Fruit fly (Drosophila melanogaster): ENCODE data around the gene CG7453.

Gene CG7453

dm6 chrX:19153288-19154130 lies 26.5 kb upstream of the CG7453 start (continued):
- peak; percentile 88 for TF ChIP-seq kay (GFP tag; optimal IDR thresholded peaks at IDR 0.05)
- no peak for TF ChIP-seq gfzf (GFP tag; optimal IDR thresholded peaks at IDR 0.05)
- TF ChIP-seq ci (GFP tag; IDR thresholded peaks at IDR 0.05) = peak; percentile 78
- peak; percentile 94 for TF ChIP-seq chinmo (GFP tag; IDR thresholded peaks at IDR 0.05; ENCODE audit: partially characterized antibody)
- no peak for TF ChIP-seq Sry-β (GFP tag; optimal IDR thresholded peaks at IDR 0.05)
- peak; percentile 40 for TF ChIP-seq mirr (GFP tag; optimal IDR thresholded peaks at IDR 0.05)
- no peak for TF ChIP-seq dm (GFP tag; optimal IDR thresholded peaks at IDR 0.05)
- peak; percentile 4 for TF ChIP-seq Side (GFP tag; optimal IDR thresholded peaks at IDR 0.05)
- no peak for TF ChIP-seq esg (GFP tag; conservative IDR thresholded peaks at IDR 0.05)
- TF ChIP-seq CG2889 (GFP tag; IDR thresholded peaks at IDR 0.05) = no peak
- peak; percentile 24 for TF ChIP-seq abd-A (tag; optimal IDR thresholded peaks at IDR 0.05)
- TF ChIP-seq unc-4 (GFP tag; IDR thresholded peaks at IDR 0.05; ENCODE audit: partially characterized antibody) = 0 out of 2 replicates have a peak, but pooled peaks have one; percentile 21
- no peak for TF ChIP-seq CG11247 (GFP tag; IDR thresholded peaks at IDR 0.05)
- TF ChIP-seq amos (GFP tag; IDR thresholded peaks at IDR 0.05; ENCODE audit: partially characterized antibody) = peak; percentile 44; the same call in 1 of the 2 replicates
- peak; percentile 90 for TF ChIP-seq CG6175 (GFP tag; IDR thresholded peaks at IDR 0.05)
- no peak for TF ChIP-seq CG13775 (GFP tag; optimal IDR thresholded peaks at IDR 0.05)
- no peak for TF ChIP-seq cad (GFP tag; optimal IDR thresholded peaks at IDR 0.05)
- TF ChIP-seq Atf-2 (GFP tag; optimal IDR thresholded peaks at IDR 0.05) = no peak
- no peak for TF ChIP-seq CG13424 (tag; optimal IDR thresholded peaks at IDR 0.05)
- no peak for TF ChIP-seq CG3838 (GFP tag; optimal IDR thresholded peaks at IDR 0.05)
- TF ChIP-seq gce (GFP tag; IDR thresholded peaks at IDR 0.05) = 0 out of 3 replicates have a peak, but pooled peaks have one; percentile 31
- TF ChIP-seq dimm (GFP tag; IDR thresholded peaks at IDR 0.05) = no peak
- no peak for TF ChIP-seq H2.0 (GFP tag; IDR thresholded peaks at IDR 0.05)
- TF ChIP-seq ftz-f1 (GFP tag; optimal IDR thresholded peaks at IDR 0.05) = peak; percentile 94
- peak; percentile 23 for TF ChIP-seq Blimp-1 (GFP tag; optimal IDR thresholded peaks at IDR 0.05)
- no peak for TF ChIP-seq CG3847 (GFP tag; IDR thresholded peaks at IDR 0.05)
- TF ChIP-seq vnd (GFP tag; IDR thresholded peaks at IDR 0.05; ENCODE audit: partially characterized antibody) = no peak
- peak; percentile 56 for TF ChIP-seq HmgD (GFP tag; optimal IDR thresholded peaks at IDR 0.05)
- peak; percentile 28; the same call in 1 of the 2 replicates for TF ChIP-seq hbn (GFP tag; IDR thresholded peaks at IDR 0.05; ENCODE audit: partially characterized antibody)
- TF ChIP-seq CG18262 (tag; optimal IDR thresholded peaks at IDR 0.05) = no peak
- TF ChIP-seq Drgx (GFP tag; IDR thresholded peaks at IDR 0.05) = peak; percentile 28; the same call in 1 of the 2 replicates
- TF ChIP-seq sna (GFP tag; IDR thresholded peaks at IDR 0.05; ENCODE audit: partially characterized antibody) = 0 out of 2 replicates have a peak, but pooled peaks have one; percentile 34
- TF ChIP-seq CG12769 (tag; optimal IDR thresholded peaks at IDR 0.05) = peak; percentile 66
- 0 out of 3 replicates have a peak, but pooled peaks have one; percentile 13 for TF ChIP-seq CG16813 (GFP tag; IDR thresholded peaks at IDR 0.05; ENCODE audit: partially characterized antibody)
- TF ChIP-seq Dbx (GFP tag; IDR thresholded peaks at IDR 0.05) = peak; percentile 47; the same call in 2 of the 3 replicates
- no peak for TF ChIP-seq CG14710 (tag; optimal IDR thresholded peaks at IDR 0.05)
- TF ChIP-seq CG13287 (GFP tag; IDR thresholded peaks at IDR 0.05; ENCODE audit: partially characterized antibody) = peak; percentile 49; the same call in 1 of the 2 replicates
- peak; percentile 80 for TF ChIP-seq sens (GFP tag)
- TF ChIP-seq kni (GFP tag; optimal IDR thresholded peaks at IDR 0.05) = peak; percentile 81
- TF ChIP-seq CG15514 (GFP tag; optimal IDR thresholded peaks at IDR 0.05) = no peak
- no peak for TF ChIP-seq CG1602 (GFP tag; optimal IDR thresholded peaks at IDR 0.05)
- TF ChIP-seq E2f2 (GFP tag; IDR thresholded peaks at IDR 0.05) = 0 out of 2 replicates have a peak, but pooled peaks have one; percentile 13
- TF ChIP-seq CG4282 (GFP tag; optimal IDR thresholded peaks at IDR 0.05) = no peak
- TF ChIP-seq Jarid2 (GFP tag; optimal IDR thresholded peaks at IDR 0.05) = peak; percentile 99
- TF ChIP-seq cg (GFP tag; optimal IDR thresholded peaks at IDR 0.05) = peak; percentile 63
- TF ChIP-seq croc (GFP tag; conservative IDR thresholded peaks at IDR 0.05) = no peak
- TF ChIP-seq Pdp1 (GFP tag; optimal IDR thresholded peaks at IDR 0.05) = no peak
